Worm (Caenorhabditis elegans) whole organism, mixed stage, embryonic: ENCODE results near the gene irld-33.

ENCODE experiments used
- blmp-1 ChIP-seq: fragments of 150-350 bp; optimal IDR thresholded peaks from 2 replicates; lab custom pipeline; 2014; ENCODE audit warnings: missing biosample characterization, missing genetic modification characterization
- lin-32 ChIP-seq: fragments of 200-800 bp; sonication (Bioruptor generic); optimal IDR thresholded peaks from 2 replicates; lab custom pipeline; 2018; ENCODE audit warnings: mild to moderate bottlenecking, missing genetic modification characterization, missing compliant biosample characterization
- lsy-2 ChIP-seq: fragments of 150-350 bp; optimal IDR thresholded peaks from 2 replicates; lab custom pipeline; 2014; ENCODE audit warnings: missing biosample characterization, missing genetic modification characterization
- nhr-12 ChIP-seq: fragments of 150-350 bp; optimal IDR thresholded peaks from 2 replicates; lab custom pipeline; 2014; ENCODE audit warnings: missing biosample characterization, missing genetic modification characterization
- nhr-28 ChIP-seq: fragments of 150-350 bp; optimal IDR thresholded peaks from 2 replicates; lab custom pipeline; 2014; ENCODE audit warnings: missing biosample characterization, missing genetic modification characterization
- nhr-76 ChIP-seq: sonication (generic microtip); optimal IDR thresholded peaks from 2 replicates; lab custom pipeline; 2017; ENCODE audit warnings: missing biosample characterization, missing genetic modification characterization
- pha-4 ChIP-seq: fragments of 150-350 bp; optimal IDR thresholded peaks from 2 replicates; lab custom pipeline; 2018; ENCODE audit warnings: missing biosample characterization, missing genetic modification reagents, missing genetic modification characterization
- snpc-4 ChIP-seq: fragments of 150-350 bp; optimal IDR thresholded peaks from 2 replicates; lab custom pipeline; 2014; ENCODE audit warnings: missing biosample characterization, missing genetic modification characterization
- unc-62 ChIP-seq: fragments of 150-350 bp; optimal IDR thresholded peaks from 2 replicates; lab custom pipeline; 2014; ENCODE audit warnings: missing biosample characterization, missing genetic modification reagents, missing genetic modification characterization
- ztf-11 ChIP-seq: fragments of 150-350 bp; optimal IDR thresholded peaks from 2 replicates; lab custom pipeline; 2014; ENCODE audit warnings: missing biosample characterization, missing genetic modification characterization

DNA sequence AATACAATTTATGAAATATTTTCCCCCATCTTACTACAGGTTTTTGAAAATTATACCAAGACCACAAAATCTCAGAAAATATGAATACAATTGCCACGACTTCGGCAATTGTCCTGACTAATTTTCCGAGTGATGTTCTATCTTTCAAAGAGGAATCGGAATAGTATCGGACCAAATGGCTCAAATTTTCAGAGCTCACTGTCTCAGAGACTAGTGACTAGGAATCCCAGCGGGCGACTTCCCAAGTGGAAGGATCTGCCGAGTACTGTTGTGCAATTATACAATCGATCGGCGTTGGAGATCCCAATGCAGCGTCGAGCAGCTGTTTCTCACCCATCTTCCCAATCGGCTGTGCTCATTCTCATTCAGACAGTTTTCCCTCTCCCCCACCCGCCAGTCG lies 13.1 kb upstream of the irld-33 start, which contains the start of gene F45C12.17:
- TF ChIP-seq blmp-1 (tag; lab: Kevin White, UChicago), result no peak
- TF ChIP-seq lsy-2 (tag; lab: Kevin White, UChicago), result no peak
- TF ChIP-seq ztf-11 (tag; lab: Kevin White, UChicago), result no peak
- TF ChIP-seq nhr-76 (tag; lab: Kevin White, UChicago), result no peak
- TF ChIP-seq nhr-28 (tag; lab: Kevin White, UChicago), result no peak
- TF ChIP-seq pha-4 (tag; lab: Kevin White, UChicago), result no peak
- TF ChIP-seq lin-32, result no peak
- TF ChIP-seq snpc-4 (tag; lab: Kevin White, UChicago), result no peak
- TF ChIP-seq nhr-12 (tag; lab: Kevin White, UChicago), result no peak
- no peak for TF ChIP-seq unc-62 (GFP tag; lab: Kevin White, UChicago)
